Worm (Caenorhabditis elegans) whole organism, L4/young adult: Measurements from ENCODE around the gene T09E8.4.

Experiments
- W03F9.2 ChIP-seq: fragments of 150-350 bp; optimal IDR thresholded peaks from 2 replicates; lab custom pipeline; 2014; ENCODE audit warnings: missing biosample characterization, missing genetic modification characterization
- him-1 ChIP-seq: sonication (generic microtip); optimal IDR thresholded peaks from 2 replicates; lab custom pipeline; 2016; ENCODE audit warnings: missing genotype, missing genetic modification reagents, missing genetic modification characterization, missing compliant biosample characterization

DNA sequence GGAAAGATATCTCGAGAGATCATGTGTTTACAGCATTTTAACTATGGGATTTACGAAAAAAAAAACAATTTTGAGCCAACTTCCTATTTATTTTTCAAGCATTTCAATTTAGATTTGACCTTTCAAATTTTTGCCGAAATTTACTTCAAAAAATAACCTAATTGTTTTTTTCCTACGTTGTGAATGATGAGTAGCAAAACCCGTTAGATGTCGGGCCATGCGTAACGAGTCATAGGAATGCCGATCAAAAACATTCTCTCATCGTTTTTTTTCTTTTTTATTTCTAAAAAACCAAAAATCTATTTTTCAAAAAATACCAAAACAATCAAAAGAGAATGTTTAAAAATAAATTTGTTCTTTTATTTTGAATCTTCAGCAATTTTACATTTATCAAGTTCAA, 21.2 kb downstream of the T09E8.4 start:
- TF ChIP-seq him-1 (tag; lab: Kevin White, UChicago) (no peak), W03F9.2 (tag; lab: Kevin White, UChicago) (no peak)
